Worm (Caenorhabditis elegans): ENCODE measurements around the gene idpb-1.

The idpb-1 gene

ce11 chrII:5103784-5104457, 2.1 kb downstream of the idpb-1 start, which contains the start of the genes C04G6.11 and mpk-2 (continued):
- TF ChIP-seq T20F7.1 (GFP tag; optimal IDR thresholded peaks at IDR 0.05) = peak; percentile 45

ce11 chrII:5105020-5105419, 3.2 kb downstream of the idpb-1 start:
- TF ChIP-seq dmd-8 (GFP tag; IDR thresholded peaks at IDR 0.05) (peak; percentile 94), unc-130 (GFP tag; optimal IDR thresholded peaks at IDR 0.05) (peak; percentile 80), T20F7.1 (GFP tag; optimal IDR thresholded peaks at IDR 0.05) (no peak), hif-1 (tag; optimal IDR thresholded peaks at IDR 0.05) (peak in 1 of 2 experiments; percentile 25), nhr-28 (tag; optimal IDR thresholded peaks at IDR 0.05) (peak; percentile 38), F49E8.2 (tag; optimal IDR thresholded peaks at IDR 0.05; ENCODE audit: borderline replicate concordance) (peak; percentile 63), ama-1 (optimal IDR thresholded peaks at IDR 0.05) (no peak), snpc-1.2 (GFP tag; IDR thresholded peaks at IDR 0.05) (no peak; the same call in 1 of the 2 replicates), nhr-42 (GFP tag; IDR thresholded peaks at IDR 0.05) (peak; percentile 83), nhr-77 (tag; optimal IDR thresholded peaks at IDR 0.05) (no peak), fkh-10 (GFP tag; optimal IDR thresholded peaks at IDR 0.05) (peak; percentile 0), lin-13 (GFP tag; optimal IDR thresholded peaks at IDR 0.05) (peak; percentile 48), gei-8 (GFP tag; optimal IDR thresholded peaks at IDR 0.05) (peak; percentile 88), attf-4 (tag; optimal IDR thresholded peaks at IDR 0.05) (no peak), lin-29 (GFP tag; IDR thresholded peaks at IDR 0.05) (peak; percentile 65), dmd-6 (GFP tag; IDR thresholded peaks at IDR 0.05) (peak; percentile 82), dve-1 (tag; optimal IDR thresholded peaks at IDR 0.05; ENCODE audit: insufficient read depth) (peak; percentile 72), daf-12 (tag; optimal IDR thresholded peaks at IDR 0.05) (no peak), egl-43 (GFP tag; IDR thresholded peaks at IDR 0.05) (no peak), mdt-29 (GFP tag; IDR thresholded peaks at IDR 0.05) (peak; percentile 59), T26A8.4 (GFP tag; IDR thresholded peaks at IDR 0.05) (no peak; the same call in 1 of the 2 replicates), mep-1 (tag; optimal IDR thresholded peaks at IDR 0.05) (peak; percentile 72), Y5F2A.4 (GFP tag; optimal IDR thresholded peaks at IDR 0.05) (peak; percentile 75), cey-2 (tag; optimal IDR thresholded peaks at IDR 0.05; ENCODE audit: borderline replicate concordance, insufficient read depth) (no peak), madf-5 (GFP tag; IDR thresholded peaks at IDR 0.05) (peak; percentile 83 to 84; a peak in 3 of 4 replicates), jun-1 (tag; optimal IDR thresholded peaks at IDR 0.05) (no peak), mes-2 (tag; optimal IDR thresholded peaks at IDR 0.05; ENCODE audit: poor library complexity, severe bottlenecking) (peak; percentile 92), tra-1 (GFP tag; IDR thresholded peaks at IDR 0.05) (peak; percentile 87), daf-19 (GFP tag; conservative IDR thresholded peaks at IDR 0.05) (no peak), mxl-2 (GFP tag; conservative IDR thresholded peaks at IDR 0.05) (peak; percentile 67; the same call in 1 of the 2 replicates), hlh-30 (tag; optimal IDR thresholded peaks at IDR 0.05; ENCODE audit: insufficient read depth) (peak; percentile 70), unc-62 (GFP tag; optimal IDR thresholded peaks at IDR 0.05 in 1 of 2) (peak in 1 of 2 experiments; percentile 82), unc-62 (tag; optimal IDR thresholded peaks at IDR 0.05) (no peak), nhr-41 (GFP tag; IDR thresholded peaks at IDR 0.05) (peak; percentile 96), duxl-1 (tag; optimal IDR thresholded peaks at IDR 0.05; ENCODE audit: poor library complexity) (peak; percentile 85), D1046.2 (GFP tag; IDR thresholded peaks at IDR 0.05) (peak; percentile 88), Y105C5A.15 (GFP tag; IDR thresholded peaks at IDR 0.05) (peak; percentile 76; the same call in 1 of the 2 replicates), saeg-2 (GFP tag; IDR thresholded peaks at IDR 0.05) (0 out of 2 replicates have a peak, but pooled peaks have one; percentile 59), madf-9 (GFP tag; conservative IDR thresholded peaks at IDR 0.05) (no peak; the same call in 1 of the 2 replicates), ztf-7 (tag; optimal IDR thresholded peaks at IDR 0.05) (peak; percentile 32), hmg-1.1 (GFP tag; IDR thresholded peaks at IDR 0.05) (peak; percentile 89), F44E2.7 (GFP tag; IDR thresholded peaks at IDR 0.05) (peak; percentile 75), tag-97 (GFP tag; IDR thresholded peaks at IDR 0.05) (no peak), vab-7 (GFP tag; IDR thresholded peaks at IDR 0.05) (peak; percentile 91), aly-2 (tag; optimal IDR thresholded peaks at IDR 0.05) (peak; percentile 4), skn-1 (tag; optimal IDR thresholded peaks at IDR 0.05) (no peak), zfp-3 (GFP tag; conservative IDR thresholded peaks at IDR 0.05) (peak; percentile 66; the same call in 1 of the 2 replicates)
